Worm (Caenorhabditis elegans): ENCODE data around the gene Y9C2UA.1.

DNA sequence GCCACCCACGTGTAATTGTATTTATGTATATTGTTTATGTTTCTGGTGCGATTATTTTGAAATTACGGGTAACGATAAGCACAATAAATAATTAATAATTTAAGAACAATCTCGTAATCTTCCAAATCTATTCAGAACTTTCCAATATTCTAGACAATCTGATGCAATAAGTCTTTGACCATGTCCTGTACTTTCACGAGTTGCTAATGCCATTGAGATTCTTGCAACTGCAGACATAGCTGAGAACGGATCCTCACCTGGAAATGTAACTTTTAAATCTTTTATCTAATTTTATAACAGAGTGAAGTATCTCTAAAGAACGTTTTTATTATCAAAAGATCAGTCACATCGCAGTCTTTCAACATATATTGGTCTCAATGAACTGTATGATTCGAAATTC is 23.9 kb downstream of the Y9C2UA.1 start:
- TF ChIP-seq ceh-36 (tag; optimal IDR thresholded peaks at IDR 0.05) (no peak), hmg-4 (GFP tag; optimal IDR thresholded peaks at IDR 0.05) (no peak), ama-1 (optimal IDR thresholded peaks at IDR 0.05) (peak; percentile 26), B0310.2 (tag; optimal IDR thresholded peaks at IDR 0.05) (no peak)

Data from whole organism, early embryonic.